Worm (Caenorhabditis elegans) whole organism, L1 larva: ENCODE results near the gene ZK355.2.

Experiments
- C04F5.9 ChIP-seq: sonication (generic microtip); optimal IDR thresholded peaks from 2 replicates; lab custom pipeline; 2016; ENCODE audit warnings: missing genetic modification characterization, missing compliant biosample characterization
- C16A3.4 ChIP-seq: fragments of 150-350 bp; optimal IDR thresholded peaks from 2 replicates; lab custom pipeline; 2014; ENCODE audit warnings: missing biosample characterization, missing genetic modification characterization
- C34B4.2 ChIP-seq: sonication (generic microtip); optimal IDR thresholded peaks from 2 replicates; lab custom pipeline; 2017; ENCODE audit warnings: mild to moderate bottlenecking, missing genetic modification characterization, missing compliant biosample characterization
- F16B12.6 ChIP-seq: fragments of 150-350 bp; optimal IDR thresholded peaks from 2 replicates; lab custom pipeline; 2014; ENCODE audit warnings: missing biosample characterization, missing genetic modification characterization
- Y116A8C.19 ChIP-seq: sonication (generic microtip); optimal IDR thresholded peaks from 2 replicates; lab custom pipeline; 2016; ENCODE audit warnings: missing compliant biosample characterization, missing genetic modification characterization, borderline replicate concordance
- aha-1 ChIP-seq: fragments of 150-350 bp; optimal IDR thresholded peaks from 2 replicates; lab custom pipeline; 2014; ENCODE audit warnings: missing biosample characterization, missing genetic modification characterization
- ceh-63 ChIP-seq: fragments of 200-800 bp; sonication (Bioruptor generic); optimal IDR thresholded peaks from 2 replicates; lab custom pipeline; 2018; ENCODE audit warnings: mild to moderate bottlenecking, missing genetic modification characterization, missing compliant biosample characterization
- ceh-8 ChIP-seq: fragments of 200-800 bp; sonication (Bioruptor generic); optimal IDR thresholded peaks from 2 replicates; lab custom pipeline; 2018; ENCODE audit warnings: mild to moderate bottlenecking, missing genetic modification characterization, moderate library complexity, missing compliant biosample characterization
- ceh-82 ChIP-seq, 3 experiments: fragments of 150-350 bp in 1 of 3; sonication (generic microtip) in 2 of 3; optimal IDR thresholded peaks; 2 replicates each; lab custom pipeline; 2014 to 2017; ENCODE audit warnings: missing biosample characterization in 3 of 3, missing genetic modification characterization in 3 of 3
- dpl-1 ChIP-seq, 3 experiments: fragments of 150-350 bp in 2 of 3; sonication (generic microtip) in 1 of 3; optimal IDR thresholded peaks; 2 replicates each; lab custom pipeline; 2014 to 2017; ENCODE audit warnings: missing biosample characterization in 3 of 3, missing genetic modification characterization in 3 of 3, missing genetic modification reagents in 3 of 3
- ets-5 ChIP-seq: fragments of 200-800 bp; sonication (Bioruptor generic); IDR thresholded peaks from 2 replicates; pipeline ENCODE4 v1.3.6; 2022; ENCODE audit warnings: missing genetic modification characterization, missing compliant biosample characterization
- fos-1 ChIP-seq: fragments of 150-350 bp; optimal IDR thresholded peaks from 2 replicates; lab custom pipeline; 2014; ENCODE audit warnings: missing biosample characterization, missing genetic modification characterization
- grh-1 ChIP-seq: fragments of 200-800 bp; sonication (Bioruptor generic); IDR thresholded peaks from 2 replicates; pipeline ENCODE4 v1.3.6; 2022; ENCODE audit warnings: missing genetic modification reagents, missing genetic modification characterization, missing compliant biosample characterization
- hlh-17 ChIP-seq: fragments of 200-800 bp; sonication (Bioruptor generic); optimal IDR thresholded peaks from 2 replicates; lab custom pipeline; 2018; ENCODE audit warnings: missing genetic modification characterization, mild to moderate bottlenecking, missing compliant biosample characterization, moderate library complexity, borderline replicate concordance
- hlh-4 ChIP-seq: sonication (generic microtip); optimal IDR thresholded peaks from 2 replicates; lab custom pipeline; 2016; ENCODE audit warnings: mild to moderate bottlenecking, missing genetic modification characterization, missing compliant biosample characterization
- hpl-2 ChIP-seq: fragments of 150-350 bp; optimal IDR thresholded peaks from 2 replicates; lab custom pipeline; 2014; ENCODE audit warnings: missing biosample characterization, missing genetic modification reagents, missing genetic modification characterization
- irx-1 ChIP-seq: sonication (generic microtip); optimal IDR thresholded peaks from 2 replicates; lab custom pipeline; 2016; ENCODE audit warnings: missing genetic modification characterization, missing compliant biosample characterization
- isw-1 ChIP-seq: fragments of 200-800 bp; sonication (Bioruptor generic); IDR thresholded peaks from 2 replicates; pipeline ENCODE4 v1.3.6; 2022; ENCODE audit warnings: missing genetic modification characterization, missing compliant biosample characterization
- jun-1 ChIP-seq: fragments of 150-350 bp; optimal IDR thresholded peaks from 2 replicates; lab custom pipeline; 2014; ENCODE audit warnings: missing biosample characterization, missing genetic modification reagents, missing genetic modification characterization
- lin-15B ChIP-seq: fragments of 150-350 bp; sonication (generic microtip); optimal IDR thresholded peaks from 3 replicates; lab custom pipeline; 2014; ENCODE audit warnings: missing biosample characterization, missing genetic modification characterization
- lin-35 ChIP-seq, 2 experiments: fragments of 150-350 bp; optimal IDR thresholded peaks; 2 replicates each; lab custom pipeline; 2014; ENCODE audit warnings: missing biosample characterization in 2 of 2, missing genetic modification characterization in 2 of 2, missing genetic modification reagents in 2 of 2
- mdl-1 ChIP-seq, 2 experiments: fragments of 150-350 bp; optimal IDR thresholded peaks; 2 replicates each; lab custom pipeline; 2014 to 2017; ENCODE audit warnings: missing biosample characterization in 2 of 2, missing genetic modification characterization in 2 of 2, inconsistent platforms in 1 of 2
- mef-2 ChIP-seq: fragments of 150-350 bp; optimal IDR thresholded peaks from 2 replicates; lab custom pipeline; 2014; ENCODE audit warnings: missing biosample characterization, missing genetic modification characterization
- mep-1 ChIP-seq: fragments of 150-350 bp; optimal IDR thresholded peaks from 2 replicates; lab custom pipeline; 2014; ENCODE audit warnings: missing biosample characterization, missing genetic modification characterization
- nhr-19 ChIP-seq: fragments of 200-800 bp; sonication (Bioruptor generic); conservative IDR thresholded peaks from 2 replicates; pipeline ENCODE4 v1.3.6; 2022; ENCODE audit warnings: missing genetic modification characterization, missing compliant biosample characterization
- nhr-20 ChIP-seq: sonication (generic microtip); optimal IDR thresholded peaks from 2 replicates; lab custom pipeline; 2016; ENCODE audit warnings: mild to moderate bottlenecking, missing genetic modification characterization, missing compliant biosample characterization
- nhr-237 ChIP-seq: fragments of 150-350 bp; optimal IDR thresholded peaks from 2 replicates; lab custom pipeline; 2014; ENCODE audit warnings: missing biosample characterization, missing genetic modification characterization
- nhr-28 ChIP-seq: fragments of 150-350 bp; optimal IDR thresholded peaks from 2 replicates; lab custom pipeline; 2014; ENCODE audit warnings: missing biosample characterization, missing genetic modification characterization
- nhr-71 ChIP-seq: sonication (generic microtip); optimal IDR thresholded peaks from 2 replicates; lab custom pipeline; 2016; ENCODE audit warnings: mild to moderate bottlenecking, missing genetic modification characterization, moderate library complexity, missing compliant biosample characterization
- nhr-84 ChIP-seq: sonication (generic microtip); optimal IDR thresholded peaks from 2 replicates; lab custom pipeline; 2017; ENCODE audit warnings: missing biosample characterization, missing genetic modification characterization
- nhr-90 ChIP-seq: sonication (generic microtip); optimal IDR thresholded peaks from 2 replicates; lab custom pipeline; 2016; ENCODE audit warnings: mild to moderate bottlenecking, missing genetic modification characterization, missing compliant biosample characterization; ENCODE audit not compliant: poor library complexity
- pag-3 ChIP-seq: sonication (generic microtip); optimal IDR thresholded peaks from 2 replicates; lab custom pipeline; 2017; ENCODE audit warnings: missing genetic modification characterization, mild to moderate bottlenecking, missing compliant biosample characterization, antibody characterized with exemption, borderline replicate concordance; ENCODE audit not compliant: insufficient read depth
- pax-3 ChIP-seq: fragments of 200-800 bp; sonication (Bioruptor generic); optimal IDR thresholded peaks from 2 replicates; lab custom pipeline; 2018; ENCODE audit warnings: mild to moderate bottlenecking, missing genetic modification characterization, moderate library complexity, missing compliant biosample characterization
- pqm-1 ChIP-seq: sonication (generic microtip); optimal IDR thresholded peaks from 3 replicates; lab custom pipeline; 2017; ENCODE audit warnings: missing biosample characterization, missing genetic modification characterization
- skn-1 ChIP-seq: fragments of 150-350 bp; optimal IDR thresholded peaks from 2 replicates; lab custom pipeline; 2014; ENCODE audit warnings: missing biosample characterization, missing genetic modification characterization
- snu-23 ChIP-seq: sonication (generic microtip); optimal IDR thresholded peaks from 2 replicates; lab custom pipeline; 2016; ENCODE audit warnings: missing genetic modification characterization, missing compliant biosample characterization
- swsn-7 ChIP-seq: sonication (generic microtip); optimal IDR thresholded peaks from 2 replicates; lab custom pipeline; 2016; ENCODE audit warnings: missing genetic modification characterization, missing compliant biosample characterization
- unc-130 ChIP-seq: fragments of 150-350 bp; optimal IDR thresholded peaks from 2 replicates; lab custom pipeline; 2017; ENCODE audit warnings: missing biosample characterization, missing genetic modification characterization, inconsistent platforms
- unc-62 ChIP-seq: fragments of 150-350 bp; optimal IDR thresholded peaks from 2 replicates; lab custom pipeline; 2014; ENCODE audit warnings: missing biosample characterization, missing genetic modification reagents, missing genetic modification characterization
- unc-86 ChIP-seq: sonication (generic microtip); optimal IDR thresholded peaks from 2 replicates; lab custom pipeline; 2016; ENCODE audit warnings: missing genetic modification characterization, missing compliant biosample characterization
- unc-98 ChIP-seq: fragments of 200-800 bp; sonication (Bioruptor generic); IDR thresholded peaks from 2 replicates; pipeline ENCODE4 v1.3.6; 2022; ENCODE audit warnings: missing genetic modification characterization, missing compliant biosample characterization
- vab-15 ChIP-seq: sonication (generic microtip); optimal IDR thresholded peaks from 2 replicates; lab custom pipeline; 2017; ENCODE audit warnings: missing genotype, mild to moderate bottlenecking, missing genetic modification characterization, missing compliant biosample characterization
- xbp-1 ChIP-seq: sonication (generic microtip); optimal IDR thresholded peaks from 2 replicates; lab custom pipeline; 2016; ENCODE audit warnings: missing genetic modification characterization, missing compliant biosample characterization
- zip-4 ChIP-seq: fragments of 200-800 bp; sonication (Bioruptor generic); optimal IDR thresholded peaks from 2 replicates; lab custom pipeline; 2018; ENCODE audit warnings: mild to moderate bottlenecking, missing genetic modification characterization, moderate library complexity, missing compliant biosample characterization
- ztf-11 ChIP-seq, 2 experiments: sonication (generic microtip); optimal IDR thresholded peaks; 2 replicates each; lab custom pipeline; 2016 to 2017; ENCODE audit warnings: missing genetic modification characterization in 2 of 2, missing biosample characterization in 1 of 2, missing compliant biosample characterization in 1 of 2

The ZK355.2 gene

DNA sequence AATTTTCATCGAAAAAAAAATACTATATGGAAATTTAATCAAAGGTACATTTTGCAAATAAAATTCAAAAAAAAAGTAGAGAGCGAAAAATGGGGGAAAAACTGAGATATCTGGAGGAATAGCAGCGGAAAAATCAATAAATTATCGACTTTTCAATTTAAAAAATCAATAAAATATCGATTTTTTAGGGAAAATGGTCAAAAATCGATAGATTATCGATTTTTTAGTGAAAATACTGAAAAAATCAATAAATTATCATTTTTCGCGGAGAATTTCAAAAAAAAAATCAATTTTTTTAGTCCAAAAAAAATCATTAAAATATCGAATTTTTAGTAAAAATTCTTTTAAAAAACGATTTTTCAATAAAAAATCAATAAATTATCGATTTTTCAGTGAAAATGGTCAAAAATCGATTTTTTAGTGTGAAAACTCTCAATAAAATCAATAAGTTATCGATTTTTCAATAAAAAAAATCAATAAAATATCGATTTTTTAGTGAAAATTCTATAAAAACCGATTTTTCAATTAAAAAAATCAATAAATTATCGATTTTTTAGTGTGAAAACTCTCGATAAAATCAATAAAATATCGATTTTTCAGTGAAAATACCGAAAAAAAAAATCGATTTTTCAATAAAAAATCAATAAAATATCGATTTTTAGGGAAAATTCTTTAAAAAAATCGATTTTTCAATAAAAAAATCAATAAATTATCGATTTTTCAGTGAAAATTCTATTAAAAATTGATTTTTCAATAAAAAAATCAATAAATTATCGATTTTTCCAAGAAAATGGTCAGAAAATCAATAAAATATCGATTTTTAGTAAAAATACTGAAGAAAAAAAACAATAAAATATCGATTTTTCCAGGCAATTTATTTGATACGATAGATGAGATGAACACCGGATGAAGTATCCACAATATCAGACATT, 37.9 kb upstream of the ZK355.2 start:
- no peak for TF ChIP-seq hlh-4 (tag; lab: Kevin White, UChicago)
- TF ChIP-seq F16B12.6 (tag; lab: Kevin White, UChicago) = no peak
- no peak for TF ChIP-seq Y116A8C.19 (tag; lab: Kevin White, UChicago)
- no peak for TF ChIP-seq lin-35 (GFP tag; optimal IDR thresholded peaks at IDR 0.05; lab: Kevin White, UChicago)
- TF ChIP-seq unc-86 (tag; lab: Kevin White, UChicago) = no peak
- no peak for TF ChIP-seq vab-15 (tag; lab: Kevin White, UChicago)
- TF ChIP-seq xbp-1 (tag; lab: Kevin White, UChicago) = no peak
- TF ChIP-seq jun-1 (tag; lab: Kevin White, UChicago) = no peak
- TF ChIP-seq ceh-63 = no peak
- TF ChIP-seq, all 84 proteins: peak for 0

- TF ChIP-seq unc-62 (GFP tag; lab: Kevin White, UChicago) (no peak), pqm-1 (tag; lab: Kevin White, UChicago) (peak; percentile 49), ceh-63 (peak; percentile 55), unc-98 (GFP tag; lab: Robert Waterston, UW) (peak; percentile 94), nhr-20 (peak; percentile 92), nhr-28 (tag; lab: Kevin White, UChicago) (no peak), irx-1 (tag; lab: Kevin White, UChicago) (peak; percentile 98), nhr-71 (peak; percentile 96), nhr-237 (tag; lab: Kevin White, UChicago) (peak; percentile 53), isw-1 (peak; percentile 88), pax-3 (peak; percentile 97), C16A3.4 (peak; percentile 90), mef-2 (tag; lab: Kevin White, UChicago) (peak; percentile 53), ceh-8 (peak; percentile 85), aha-1 (tag; lab: Kevin White, UChicago) (no peak), dpl-1 (GFP tag; optimal IDR thresholded peaks at IDR 0.05; lab: Kevin White, UChicago) (peak; percentile 78 to 84 (median 83)), mep-1 (tag; lab: Kevin White, UChicago) (peak; percentile 81), nhr-90 (peak; percentile 98), fos-1 (tag; lab: Kevin White, UChicago) (peak; percentile 50), hlh-4 (tag; lab: Kevin White, UChicago) (no peak), nhr-19 (GFP tag; lab: Robert Waterston, UW) (peak; percentile 92), F16B12.6 (tag; lab: Kevin White, UChicago) (peak; percentile 61), vab-15 (tag; lab: Kevin White, UChicago) (peak; percentile 97), skn-1 (tag; lab: Kevin White, UChicago) (peak; percentile 84), C04F5.9 (peak; percentile 97), ceh-82 (tag; optimal IDR thresholded peaks at IDR 0.05; lab: Kevin White, UChicago) (peak; percentile 95 to 98 (median 95)), mdl-1 (tag; optimal IDR thresholded peaks at IDR 0.05; lab: Kevin White, UChicago) (peak in 1 of 2 experiments; percentile 79), hlh-17 (GFP tag; lab: Kevin White, UChicago) (peak; percentile 96), swsn-7 (tag; lab: Kevin White, UChicago) (peak; percentile 93), snu-23 (GFP tag; lab: Kevin White, UChicago) (peak; percentile 94), lin-35 (GFP tag; optimal IDR thresholded peaks at IDR 0.05; lab: Kevin White, UChicago) (peak; percentile 85 to 87), hpl-2 (peak; percentile 56), ztf-11 (tag; optimal IDR thresholded peaks at IDR 0.05; lab: Kevin White, UChicago) (peak in 1 of 2 experiments; percentile 98), zip-4 (GFP tag; lab: Kevin White, UChicago) (peak; percentile 85), C34B4.2 (tag; lab: Kevin White, UChicago) (peak; percentile 74), lin-15B (tag; lab: Kevin White, UChicago) (peak; percentile 94), ets-5 (GFP tag; lab: Robert Waterston, UW) (no peak), pag-3 (tag; lab: Kevin White, UChicago) (no peak), jun-1 (tag; lab: Kevin White, UChicago) (peak; percentile 77), grh-1 (GFP tag; lab: Robert Waterston, UW) (peak; percentile 90), unc-130 (tag; lab: Kevin White, UChicago) (peak; percentile 94), nhr-84 (no peak)
Observed at ce11 chrII:2888957-2889630, 34.6 kb upstream of the ZK355.2 start, which contains the start of gene pinn-1. TSS of gene pinn-1 (minus strand) at chrII:2889007.
